Worm (Caenorhabditis elegans): ENCODE data around the gene fbxa-222.
"Not testable (repeated sequence)": the region's sequence is repeated elsewhere in the genome, so short reads cannot be mapped to it uniquely, and the experiment has no call there.

DNA sequence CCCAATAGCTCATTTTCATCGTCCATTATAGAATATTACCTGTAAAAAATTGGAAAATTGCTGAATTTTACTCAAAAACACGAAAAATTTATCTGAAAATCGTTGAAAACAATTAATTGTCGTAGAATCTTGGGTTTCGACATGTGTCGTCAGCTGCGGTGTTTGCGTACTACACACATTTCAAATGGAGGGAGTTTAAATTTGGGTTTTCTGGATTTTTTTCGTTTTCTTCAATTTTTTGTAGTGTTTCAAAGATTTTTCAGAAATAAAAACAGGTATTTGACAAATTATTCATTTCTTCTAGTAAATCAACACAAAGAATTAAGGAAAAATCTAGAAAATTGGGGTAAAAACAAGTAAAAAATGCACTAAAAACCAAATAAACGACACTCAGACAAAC, 12.4 kb upstream of the fbxa-222 start, which contains the start of gene Y73B3A.4:
- TF ChIP-seq ztf-11 (tag; optimal IDR thresholded peaks at IDR 0.05); crh-2 (tag; optimal IDR thresholded peaks at IDR 0.05); egl-27 (tag; optimal IDR thresholded peaks at IDR 0.05); unc-62 (GFP tag; optimal IDR thresholded peaks at IDR 0.05); nhr-25 (tag; optimal IDR thresholded peaks at IDR 0.05); lin-13 (GFP tag; optimal IDR thresholded peaks at IDR 0.05); ama-1 (optimal IDR thresholded peaks at IDR 0.05); Y55F3AM.14 (GFP tag; optimal IDR thresholded peaks at IDR 0.05): not testable (repeated sequence)
